Worm (Caenorhabditis elegans): ENCODE data around the gene nuc-1.

Gene nuc-1

ce11 chrX:9531640-9532039 lies 8.1 kb upstream of the nuc-1 start:
- TF ChIP-seq jun-1 (tag; optimal IDR thresholded peaks at IDR 0.05) (no peak), irx-1 (tag; optimal IDR thresholded peaks at IDR 0.05) (no peak), nhr-12 (tag; optimal IDR thresholded peaks at IDR 0.05) (no peak)

ce11 chrX:9536008-9536407 lies 3.7 kb upstream of the nuc-1 start:
- TF ChIP-seq zip-4 (GFP tag; optimal IDR thresholded peaks at IDR 0.05) (no peak), nhr-85 (tag) (peak; percentile 64), nhr-47 (tag; optimal IDR thresholded peaks at IDR 0.05) (no peak), zag-1 (tag; optimal IDR thresholded peaks at IDR 0.05) (no peak), nhr-71 (tag; optimal IDR thresholded peaks at IDR 0.05) (peak; percentile 16), elt-3 (tag; optimal IDR thresholded peaks at IDR 0.05) (no peak), ces-1 (GFP tag; optimal IDR thresholded peaks at IDR 0.05) (no peak), nhr-90 (tag; optimal IDR thresholded peaks at IDR 0.05; ENCODE audit: poor library complexity) (peak; percentile 14), ceh-88 (GFP tag; IDR thresholded peaks at IDR 0.05) (no peak), nhr-20 (tag; optimal IDR thresholded peaks at IDR 0.05) (peak; percentile 2)

- no peak for TF ChIP-seq F16B12.6 (tag; optimal IDR thresholded peaks at IDR 0.05)
- TF ChIP-seq fkh-10 (GFP tag; optimal IDR thresholded peaks at IDR 0.05): no peak
- TF ChIP-seq nhr-47 (tag; optimal IDR thresholded peaks at IDR 0.05): no peak
- TF ChIP-seq nhr-71 (tag; optimal IDR thresholded peaks at IDR 0.05): no peak
- no peak for TF ChIP-seq C16A3.4 (tag; optimal IDR thresholded peaks at IDR 0.05)
- TF ChIP-seq ceh-8 (GFP tag; optimal IDR thresholded peaks at IDR 0.05): no peak
- TF ChIP-seq ama-1 (optimal IDR thresholded peaks at IDR 0.05): no peak
- no peak for TF ChIP-seq sox-4 (tag; optimal IDR thresholded peaks at IDR 0.05)
Measured at ce11 chrX:9536665-9537064, 3.0 kb upstream of the nuc-1 start, which contains the start of gene C07B5.8. TSS of gene C07B5.8 (minus strand) at chrX:9536765.

- TF ChIP-seq nhr-47 (tag; optimal IDR thresholded peaks at IDR 0.05) (peak; percentile 37), rnt-1 (tag; optimal IDR thresholded peaks at IDR 0.05) (peak; percentile 1), xbp-1 (tag; optimal IDR thresholded peaks at IDR 0.05) (no peak), elt-3 (tag; optimal IDR thresholded peaks at IDR 0.05) (peak in 5 of 6 experiments; percentile 26 to 91 (median 35)), fkh-4 (tag; optimal IDR thresholded peaks at IDR 0.05; ENCODE audit: borderline replicate concordance) (peak; percentile 2), C04F5.9 (tag; optimal IDR thresholded peaks at IDR 0.05) (no peak), ceh-8 (GFP tag; optimal IDR thresholded peaks at IDR 0.05) (no peak), unc-30 (tag; optimal IDR thresholded peaks at IDR 0.05) (no peak), tbx-2 (tag; optimal IDR thresholded peaks at IDR 0.05) (peak; percentile 36), nhr-20 (tag; optimal IDR thresholded peaks at IDR 0.05) (peak; percentile 69), grh-1 (GFP tag; IDR thresholded peaks at IDR 0.05) (peak; percentile 39), lin-15B (tag; optimal IDR thresholded peaks at IDR 0.05) (no peak), dsc-1 (tag; optimal IDR thresholded peaks at IDR 0.05) (peak; percentile 96), mdl-1 (tag; optimal IDR thresholded peaks at IDR 0.05) (peak in 1 of 2 experiments; percentile 62), nhr-71 (tag; optimal IDR thresholded peaks at IDR 0.05) (peak; percentile 41), fkh-10 (GFP tag; optimal IDR thresholded peaks at IDR 0.05) (no peak), ceh-82 (tag; optimal IDR thresholded peaks at IDR 0.05) (no peak), snpc-4 (tag; optimal IDR thresholded peaks at IDR 0.05) (no peak), ceh-90 (tag; optimal IDR thresholded peaks at IDR 0.05) (no peak), C16A3.4 (tag; optimal IDR thresholded peaks at IDR 0.05) (no peak), lsy-2 (tag; optimal IDR thresholded peaks at IDR 0.05) (peak in 1 of 2 experiments; percentile 1), fkh-8 (tag; optimal IDR thresholded peaks at IDR 0.05) (peak; percentile 62), nhr-237 (tag; optimal IDR thresholded peaks at IDR 0.05) (no peak), jun-1 (tag; optimal IDR thresholded peaks at IDR 0.05) (no peak), unc-98 (GFP tag; IDR thresholded peaks at IDR 0.05) (no peak), tlp-1 (tag; optimal IDR thresholded peaks at IDR 0.05) (no peak), mep-1 (tag; optimal IDR thresholded peaks at IDR 0.05) (peak; percentile 31), hlh-17 (GFP tag; optimal IDR thresholded peaks at IDR 0.05; ENCODE audit: borderline replicate concordance) (no peak), unc-62 (GFP tag; optimal IDR thresholded peaks at IDR 0.05) (no peak), nhr-84 (tag; optimal IDR thresholded peaks at IDR 0.05) (no peak), aha-1 (tag; optimal IDR thresholded peaks at IDR 0.05) (no peak), nhr-28 (tag; optimal IDR thresholded peaks at IDR 0.05) (no peak), ets-5 (GFP tag; IDR thresholded peaks at IDR 0.05) (no peak), lin-35 (GFP tag; optimal IDR thresholded peaks at IDR 0.05) (peak in 1 of 2 experiments; percentile 38), snu-23 (GFP tag; optimal IDR thresholded peaks at IDR 0.05) (peak; percentile 60), blmp-1 (tag; optimal IDR thresholded peaks at IDR 0.05) (peak; percentile 96)
Measured at ce11 chrX:9537538-9538172, 2.0 kb upstream of the nuc-1 start.
